Worm (Caenorhabditis elegans) whole organism, early embryonic: ENCODE measurements around the gene ckb-3.

Experiments used
- B0310.2 ChIP-seq: sonication (generic microtip); optimal IDR thresholded peaks from 2 replicates; lab custom pipeline; 2016; ENCODE audit warnings: mild to moderate bottlenecking, missing genetic modification characterization, missing compliant biosample characterization
- F13C5.2 ChIP-seq: sonication (generic microtip); optimal IDR thresholded peaks from 2 replicates; lab custom pipeline; 2017; ENCODE audit warnings: mild to moderate bottlenecking, missing genetic modification characterization, inconsistent platforms, missing compliant biosample characterization
- aly-1 ChIP-seq: sonication (generic microtip); optimal IDR thresholded peaks from 2 replicates; lab custom pipeline; 2016; ENCODE audit warnings: missing genetic modification characterization, missing compliant biosample characterization
- ama-1 ChIP-seq: fragments of 150-350 bp; optimal IDR thresholded peaks from 2 replicates; lab custom pipeline; 2014
- ceh-13 ChIP-seq: fragments of 200-800 bp; sonication (Bioruptor generic); optimal IDR thresholded peaks from 2 replicates; lab custom pipeline; 2018; ENCODE audit warnings: mild to moderate bottlenecking, missing genetic modification characterization, missing compliant biosample characterization
- ceh-36 ChIP-seq: sonication (generic microtip); optimal IDR thresholded peaks from 2 replicates; lab custom pipeline; 2016; ENCODE audit warnings: missing genetic modification characterization, inconsistent platforms, missing compliant biosample characterization
- ets-7 ChIP-seq: sonication (generic microtip); optimal IDR thresholded peaks from 2 replicates; lab custom pipeline; 2016; ENCODE audit warnings: missing genotype, missing genetic modification characterization, missing compliant biosample characterization
- flt-1 ChIP-seq: fragments of 200-800 bp; sonication (Bioruptor generic); IDR thresholded peaks from 2 replicates; pipeline ENCODE4 v1.3.6; 2022; ENCODE audit warnings: missing genetic modification characterization, missing compliant biosample characterization
- hmbx-1 ChIP-seq: sonication (generic microtip); optimal IDR thresholded peaks from 2 replicates; lab custom pipeline; 2016; ENCODE audit warnings: mild to moderate bottlenecking, missing genetic modification characterization, missing compliant biosample characterization
- hmg-4 ChIP-seq: fragments of 200-800 bp; sonication (Bioruptor generic); optimal IDR thresholded peaks from 2 replicates; lab custom pipeline; 2018; ENCODE audit warnings: mild to moderate bottlenecking, missing genetic modification characterization, missing compliant biosample characterization
- hnd-1 ChIP-seq: sonication (generic microtip); optimal IDR thresholded peaks from 2 replicates; lab custom pipeline; 2016; ENCODE audit warnings: missing genetic modification characterization, missing compliant biosample characterization
- pes-1 ChIP-seq: fragments of 200-800 bp; sonication (Bioruptor generic); IDR thresholded peaks from 2 replicates; pipeline ENCODE4 v1.3.6; 2022; ENCODE audit warnings: missing genetic modification reagents, missing genetic modification characterization, missing compliant biosample characterization
- scrt-1 ChIP-seq: fragments of 200-800 bp; sonication (Bioruptor generic); IDR thresholded peaks from 2 replicates; pipeline ENCODE4 v1.3.6; 2022; ENCODE audit warnings: missing genetic modification characterization, missing compliant biosample characterization
- sea-1 ChIP-seq: fragments of 200-800 bp; sonication (Bioruptor generic); conservative IDR thresholded peaks from 2 replicates; pipeline ENCODE4 v1.3.6; 2022; ENCODE audit warnings: missing genetic modification characterization, missing compliant biosample characterization
- tbx-11 ChIP-seq: fragments of 200-800 bp; sonication (Bioruptor generic); IDR thresholded peaks from 2 replicates; pipeline ENCODE4 v1.3.6; 2022; ENCODE audit warnings: missing genetic modification characterization, missing compliant biosample characterization
- tbx-37 ChIP-seq: fragments of 200-800 bp; sonication (Bioruptor generic); conservative IDR thresholded peaks from 2 replicates; pipeline ENCODE4 v1.3.6; 2022; ENCODE audit warnings: missing genetic modification reagents, missing genetic modification characterization, missing compliant biosample characterization
- tra-4 ChIP-seq: sonication (generic microtip); optimal IDR thresholded peaks from 2 replicates; lab custom pipeline; 2017; ENCODE audit warnings: missing genetic modification characterization, missing compliant biosample characterization

ckb-3 gene

ce11 chrIII:4335614-4336013 lies 35.1 kb upstream of the ckb-3 start:
- TF ChIP-seq sea-1 (GFP tag; lab: Robert Waterston, UW) = no peak
- TF ChIP-seq tbx-11 (GFP tag; lab: Robert Waterston, UW) = 0 out of 2 replicates have a peak, but pooled peaks have one; percentile 13
- no peak for TF ChIP-seq scrt-1 (GFP tag; lab: Robert Waterston, UW)
- TF ChIP-seq ceh-36 (tag; lab: Kevin White, UChicago) = no peak
- TF ChIP-seq aly-1 (tag; lab: Kevin White, UChicago) = no peak
- no peak for TF ChIP-seq tra-4 (tag; lab: Kevin White, UChicago)
- no peak for TF ChIP-seq ama-1 (lab: Kevin White, UChicago)
- TF ChIP-seq hmg-4 = no peak
- TF ChIP-seq F13C5.2 (tag; lab: Kevin White, UChicago) = no peak
- no peak for TF ChIP-seq ets-7 (tag; lab: Kevin White, UChicago)
- TF ChIP-seq B0310.2 (tag; lab: Kevin White, UChicago) = no peak
- no peak for TF ChIP-seq hnd-1 (tag; lab: Kevin White, UChicago)
- TF ChIP-seq pes-1 = 0 out of 2 replicates have a peak, but pooled peaks have one; percentile 28

- TF ChIP-seq F13C5.2 (tag; lab: Kevin White, UChicago) = no peak
- TF ChIP-seq tbx-37 = 0 out of 2 replicates have a peak, but pooled peaks have one; percentile 28
- TF ChIP-seq hmbx-1 (tag; lab: Kevin White, UChicago) = no peak
These were observed 27.6 kb upstream of the ckb-3 start, which contains the start of the genes B0285.3 and lcmt-1 for ce11 chrIII:4343070-4343469. Gene B0285.3 (minus strand): TSS chrIII:4343336. Gene lcmt-1 (plus strand): TSS chrIII:4343446.

- no peak for TF ChIP-seq tra-4 (tag; lab: Kevin White, UChicago)
- no peak for TF ChIP-seq F13C5.2 (tag; lab: Kevin White, UChicago)
- no peak for TF ChIP-seq B0310.2 (tag; lab: Kevin White, UChicago)
- no peak for TF ChIP-seq hmg-4
These were observed 25.7 kb upstream of the ckb-3 start, which contains the start of gene hse-5 for ce11 chrIII:4345034-4345433. Gene hse-5 (plus strand): TSS chrIII:4345334.

- TF ChIP-seq B0310.2 (tag; lab: Kevin White, UChicago) (no peak), aly-1 (tag; lab: Kevin White, UChicago) (no peak), hmg-4 (no peak), F13C5.2 (tag; lab: Kevin White, UChicago) (no peak), ceh-13 (GFP tag; lab: Kevin White, UChicago) (no peak), tra-4 (tag; lab: Kevin White, UChicago) (no peak)
These were observed 20.9 kb upstream of the ckb-3 start, which contains the start of gene B0285.6 for ce11 chrIII:4349799-4350198. Gene B0285.6 (plus strand): TSS chrIII:4350099.

ce11 chrIII:4356384-4356783 lies 14.3 kb upstream of the ckb-3 start, which contains the start of gene mnp-1:
Gene mnp-1 (plus strand): TSS chrIII:4356594.
- no peak for TF ChIP-seq hmg-4
- no peak for TF ChIP-seq hnd-1 (tag; lab: Kevin White, UChicago)
- TF ChIP-seq tbx-11 (GFP tag; lab: Robert Waterston, UW) = no peak
- no peak for TF ChIP-seq tbx-37
- no peak for TF ChIP-seq ceh-36 (tag; lab: Kevin White, UChicago)
- no peak for TF ChIP-seq ama-1 (lab: Kevin White, UChicago)
- no peak for TF ChIP-seq scrt-1 (GFP tag; lab: Robert Waterston, UW)
- no peak for TF ChIP-seq sea-1 (GFP tag; lab: Robert Waterston, UW)
- no peak for TF ChIP-seq pes-1
- no peak for TF ChIP-seq ets-7 (tag; lab: Kevin White, UChicago)
- no peak for TF ChIP-seq tra-4 (tag; lab: Kevin White, UChicago)
- no peak for TF ChIP-seq F13C5.2 (tag; lab: Kevin White, UChicago)
- no peak for TF ChIP-seq flt-1 (GFP tag; lab: Robert Waterston, UW)
- TF ChIP-seq ceh-13 (GFP tag; lab: Kevin White, UChicago) = no peak
- TF ChIP-seq hmbx-1 (tag; lab: Kevin White, UChicago) = no peak
- TF ChIP-seq aly-1 (tag; lab: Kevin White, UChicago) = no peak
- TF ChIP-seq B0310.2 (tag; lab: Kevin White, UChicago) = no peak

ce11 chrIII:4357438-4357837 lies 13.2 kb upstream of the ckb-3 start:
- no peak for TF ChIP-seq hmbx-1 (tag; lab: Kevin White, UChicago)
- no peak for TF ChIP-seq pes-1
- no peak for TF ChIP-seq ama-1 (lab: Kevin White, UChicago)
- TF ChIP-seq aly-1 (tag; lab: Kevin White, UChicago) = no peak
- TF ChIP-seq hmg-4 = no peak
- TF ChIP-seq ets-7 (tag; lab: Kevin White, UChicago) = no peak
- TF ChIP-seq F13C5.2 (tag; lab: Kevin White, UChicago) = no peak
- no peak for TF ChIP-seq ceh-13 (GFP tag; lab: Kevin White, UChicago)
- no peak for TF ChIP-seq ceh-36 (tag; lab: Kevin White, UChicago)
- TF ChIP-seq tbx-11 (GFP tag; lab: Robert Waterston, UW) = no peak
- TF ChIP-seq flt-1 (GFP tag; lab: Robert Waterston, UW) = no peak
- TF ChIP-seq B0310.2 (tag; lab: Kevin White, UChicago) = no peak
- TF ChIP-seq hnd-1 (tag; lab: Kevin White, UChicago) = no peak
- TF ChIP-seq tra-4 (tag; lab: Kevin White, UChicago) = no peak
- no peak for TF ChIP-seq tbx-37
- no peak for TF ChIP-seq scrt-1 (GFP tag; lab: Robert Waterston, UW)
- no peak for TF ChIP-seq sea-1 (GFP tag; lab: Robert Waterston, UW)

- no peak for TF ChIP-seq hmg-4
- TF ChIP-seq ama-1 (lab: Kevin White, UChicago) = no peak
- no peak for TF ChIP-seq tbx-37
- TF ChIP-seq tra-4 (tag; lab: Kevin White, UChicago) = no peak
- TF ChIP-seq F13C5.2 (tag; lab: Kevin White, UChicago) = no peak
- TF ChIP-seq ceh-36 (tag; lab: Kevin White, UChicago) = no peak
- no peak for TF ChIP-seq ets-7 (tag; lab: Kevin White, UChicago)
- no peak for TF ChIP-seq B0310.2 (tag; lab: Kevin White, UChicago)
- no peak for TF ChIP-seq aly-1 (tag; lab: Kevin White, UChicago)
- TF ChIP-seq sea-1 (GFP tag; lab: Robert Waterston, UW) = no peak
- TF ChIP-seq hnd-1 (tag; lab: Kevin White, UChicago) = no peak
- no peak for TF ChIP-seq hmbx-1 (tag; lab: Kevin White, UChicago)
These were observed 12.3 kb upstream of the ckb-3 start for ce11 chrIII:4358345-4358744.
